Fruit fly (Drosophila melanogaster): ENCODE data around the gene SmydA-2.
A peak's percentile ranks its signal among the peaks of the same experiment; 100 is the strongest.

SmydA-2 gene

DNA sequence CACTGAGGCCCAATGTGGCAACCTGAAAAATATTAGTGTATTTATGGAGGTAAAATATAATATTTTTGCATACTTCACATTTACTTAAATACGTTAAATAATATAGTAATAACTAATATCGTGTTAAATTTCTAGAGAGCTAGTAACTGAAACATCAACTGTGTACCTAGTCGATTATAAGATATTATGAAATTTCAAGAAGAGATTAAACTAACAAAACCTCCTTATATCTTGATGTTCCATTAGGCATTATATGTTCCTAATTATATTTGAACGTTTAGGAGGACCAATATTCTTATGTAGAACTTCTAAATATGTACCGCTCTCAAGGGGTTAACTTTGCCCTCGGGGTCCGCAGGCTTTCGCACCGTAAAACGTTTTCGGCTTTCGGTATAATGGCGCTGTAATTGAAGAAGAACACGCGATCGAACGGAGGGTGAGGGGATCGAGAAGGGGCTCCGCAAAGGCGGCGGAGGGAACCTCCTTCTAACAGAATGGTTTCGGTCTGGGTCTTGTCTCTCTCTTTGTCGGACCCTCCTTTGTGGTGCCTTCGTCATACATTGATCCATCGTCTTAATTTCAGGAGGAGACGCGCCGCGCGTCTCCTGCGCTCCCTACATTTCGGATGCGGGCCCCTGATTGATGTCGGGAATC lies 43.5 kb upstream of the SmydA-2 start:
- TF ChIP-seq CG3032 (tag; optimal IDR thresholded peaks at IDR 0.05), result peak; percentile 58
- TF ChIP-seq esn (GFP tag; optimal IDR thresholded peaks at IDR 0.05), result peak; percentile 93
- TF ChIP-seq fd85E (GFP tag; optimal IDR thresholded peaks at IDR 0.05), result no peak
- peak; percentile 74 for TF ChIP-seq Blimp-1 (GFP tag; optimal IDR thresholded peaks at IDR 0.05)
- no peak for TF ChIP-seq eg (GFP tag; IDR thresholded peaks at IDR 0.05)
- TF ChIP-seq CG10631 (GFP tag; optimal IDR thresholded peaks at IDR 0.05), result peak; percentile 68
- peak; percentile 74 for TF ChIP-seq Eip93F (GFP tag; optimal IDR thresholded peaks at IDR 0.05)
- peak; percentile 31 for TF ChIP-seq CG32006 (GFP tag; optimal IDR thresholded peaks at IDR 0.05)
- peak; percentile 82 for TF ChIP-seq acj6 (GFP tag; optimal IDR thresholded peaks at IDR 0.05)
- peak; percentile 86 for TF ChIP-seq lz (GFP tag; optimal IDR thresholded peaks at IDR 0.05)
- peak; percentile 92 for TF ChIP-seq Eip78C (GFP tag)
- TF ChIP-seq CG31627 (GFP tag; optimal IDR thresholded peaks at IDR 0.05), result peak; percentile 69
- no peak for TF ChIP-seq Gug (GFP tag; IDR thresholded peaks at IDR 0.05)
- peak; percentile 63 for TF ChIP-seq Ets96B (tag; optimal IDR thresholded peaks at IDR 0.05)
- TF ChIP-seq CG16779 (tag; optimal IDR thresholded peaks at IDR 0.05), result peak; percentile 40
- peak; percentile 33 for TF ChIP-seq CG7368 (GFP tag; optimal IDR thresholded peaks at IDR 0.05)
- peak; percentile 66 for TF ChIP-seq CG6808 (GFP tag; optimal IDR thresholded peaks at IDR 0.05)
- TF ChIP-seq Sox102F (GFP tag; optimal IDR thresholded peaks at IDR 0.05), result peak; percentile 72
- TF ChIP-seq CG8119 (GFP tag; IDR thresholded peaks at IDR 0.05), result 0 out of 3 replicates have a peak, but pooled peaks have one; percentile 18
- TF ChIP-seq dsx (GFP tag; optimal IDR thresholded peaks at IDR 0.05; ENCODE audit: poor library complexity, severe bottlenecking), result peak; percentile 12
- TF ChIP-seq Hr4 (GFP tag; optimal IDR thresholded peaks at IDR 0.05), result no peak
- TF ChIP-seq spab (GFP tag; optimal IDR thresholded peaks at IDR 0.05), result peak; percentile 63
- peak; percentile 86 for TF ChIP-seq Smox (GFP tag; optimal IDR thresholded peaks at IDR 0.05)
- peak; percentile 56 for TF ChIP-seq CG10669 (GFP tag; optimal IDR thresholded peaks at IDR 0.05)
- peak; percentile 93 for TF ChIP-seq svp (GFP tag)
- TF ChIP-seq dac (GFP tag; optimal IDR thresholded peaks at IDR 0.05), result no peak
- peak; percentile 67 for TF ChIP-seq Hr39 (GFP tag; optimal IDR thresholded peaks at IDR 0.05)
- TF ChIP-seq CG4318 (GFP tag; optimal IDR thresholded peaks at IDR 0.05), result no peak
- TF ChIP-seq Ets21C (GFP tag; optimal IDR thresholded peaks at IDR 0.05), result peak; percentile 60
- TF ChIP-seq CG8632 (GFP tag; optimal IDR thresholded peaks at IDR 0.05), result peak; percentile 75
- TF ChIP-seq CG15336 (GFP tag; IDR thresholded peaks at IDR 0.05), result 0 out of 2 replicates have a peak, but pooled peaks have one; percentile 30
- peak; percentile 59 for TF ChIP-seq Sox15 (GFP tag; optimal IDR thresholded peaks at IDR 0.05)
- TF ChIP-seq net (GFP tag; optimal IDR thresholded peaks at IDR 0.05), result peak; percentile 53
- TF ChIP-seq CG11294 (GFP tag; IDR thresholded peaks at IDR 0.05), result no peak
- peak; percentile 74 for TF ChIP-seq Eip75B (GFP tag; optimal IDR thresholded peaks at IDR 0.05)
- TF ChIP-seq CG6854 (GFP tag; optimal IDR thresholded peaks at IDR 0.05), result peak; percentile 59
- peak; percentile 83 for TF ChIP-seq cyc (GFP tag; optimal IDR thresholded peaks at IDR 0.05)
- TF ChIP-seq CG1621 (tag; optimal IDR thresholded peaks at IDR 0.05), result no peak
- TF ChIP-seq CG3919 (GFP tag; optimal IDR thresholded peaks at IDR 0.05), result peak; percentile 71
- TF ChIP-seq CG11902 (GFP tag; optimal IDR thresholded peaks at IDR 0.05), result peak; percentile 48
- TF ChIP-seq Lpt (GFP tag; optimal IDR thresholded peaks at IDR 0.05), result no peak
- TF ChIP-seq Sox14 (GFP tag; optimal IDR thresholded peaks at IDR 0.05), result peak; percentile 42
- peak; percentile 88 for TF ChIP-seq topi (GFP tag; optimal IDR thresholded peaks at IDR 0.05)
- no peak for TF ChIP-seq Hr38 (GFP tag; optimal IDR thresholded peaks at IDR 0.05)
- TF ChIP-seq CG9139 (GFP tag; optimal IDR thresholded peaks at IDR 0.05), result peak; percentile 38
- no peak for TF ChIP-seq CG8319 (GFP tag; optimal IDR thresholded peaks at IDR 0.05)
- TF ChIP-seq vri (GFP tag; optimal IDR thresholded peaks at IDR 0.05), result peak; percentile 59
- TF ChIP-seq Met (GFP tag; optimal IDR thresholded peaks at IDR 0.05), result peak; percentile 90
- peak; percentile 75 for TF ChIP-seq CG34406 (GFP tag; optimal IDR thresholded peaks at IDR 0.05)
- peak in 1 of 2 experiments; percentile 44 for TF ChIP-seq salr (GFP tag; optimal IDR thresholded peaks at IDR 0.05)
- no peak for TF ChIP-seq CG6276 (GFP tag; optimal IDR thresholded peaks at IDR 0.05)
